Fruit fly (Drosophila melanogaster): ENCODE measurements around the gene CG7071.

DNA sequence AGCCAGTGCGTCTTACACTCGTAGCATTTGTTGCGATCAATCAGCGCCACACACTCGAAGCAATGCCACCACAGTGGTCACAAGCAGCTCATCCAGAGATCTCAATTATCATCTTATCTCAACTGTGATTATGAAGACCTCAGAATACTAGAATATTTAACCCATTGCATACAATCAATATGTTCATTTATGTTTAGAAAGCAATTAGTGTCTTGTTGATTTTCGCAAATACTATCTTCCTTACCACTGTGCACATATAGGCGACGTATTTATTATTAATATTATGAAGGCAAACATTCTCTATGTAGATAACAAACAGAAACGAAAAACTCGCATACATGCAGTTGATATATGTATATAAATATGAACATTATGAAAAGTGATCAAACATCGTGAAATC is 3.6 kb upstream of the CG7071 start:
- TF ChIP-seq insv (optimal IDR thresholded peaks at IDR 0.05) (no peak), Myc (optimal IDR thresholded peaks at IDR 0.05) (no peak), psq (optimal IDR thresholded peaks at IDR 0.05) (no peak), Sin3A (optimal IDR thresholded peaks at IDR 0.05) (no peak)
